Fruit fly (Drosophila melanogaster): ENCODE data around the gene cpx.

- TF ChIP-seq h (GFP tag; optimal IDR thresholded peaks at IDR 0.05) (no peak), Hr83 (GFP tag; optimal IDR thresholded peaks at IDR 0.05; ENCODE audit: poor library complexity, severe bottlenecking) (no peak), ey (GFP tag; optimal IDR thresholded peaks at IDR 0.05) (no peak), rgr (GFP tag; optimal IDR thresholded peaks at IDR 0.05) (no peak), fru (GFP tag; optimal IDR thresholded peaks at IDR 0.05) (no peak), Rel (GFP tag; optimal IDR thresholded peaks at IDR 0.05) (no peak), Rel (tag; optimal IDR thresholded peaks at IDR 0.05) (no peak)
These were observed 25.6 kb upstream of the cpx start, which contains the start of gene TwdlV for dm6 chr3R:4254408-4254807.

All from whole organism, wandering third instar larva.